Worm (Caenorhabditis elegans): ENCODE measurements around the gene irld-36.
A peak's percentile ranks its signal among the peaks of the same experiment; 100 is the strongest.

The irld-36 gene

DNA sequence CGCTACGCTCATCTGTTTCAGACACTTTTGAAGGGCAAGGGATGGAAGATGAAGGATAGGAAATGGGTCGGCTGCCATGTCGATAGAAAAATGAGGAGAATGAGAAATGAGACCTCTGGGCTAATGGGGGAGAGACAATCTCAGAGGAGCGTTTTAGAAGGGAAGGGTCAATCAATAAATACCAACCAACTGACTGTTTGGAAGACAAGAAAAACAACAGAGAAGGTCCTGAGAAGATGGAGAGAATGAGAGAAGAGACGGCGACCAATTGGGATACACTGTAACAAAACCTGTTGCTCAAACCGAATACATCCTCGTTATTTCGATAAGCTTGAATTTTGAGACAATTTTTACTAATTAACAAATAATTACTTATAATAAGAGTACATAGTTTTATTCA lies 25.8 kb upstream of the irld-36 start, which contains the start of gene fbxb-15:
fbxb-15 (minus strand) TSS at position 101 of the 400 bp plus-strand sequence.
- TF ChIP-seq ref-2 (tag; optimal IDR thresholded peaks at IDR 0.05) (no peak), pqm-1 (tag; optimal IDR thresholded peaks at IDR 0.05) (no peak), fkh-6 (tag; optimal IDR thresholded peaks at IDR 0.05) (no peak), odd-2 (tag; optimal IDR thresholded peaks at IDR 0.05) (no peak), fax-1 (tag; optimal IDR thresholded peaks at IDR 0.05) (no peak), ceh-22 (tag; optimal IDR thresholded peaks at IDR 0.05) (no peak), pros-1 (tag; optimal IDR thresholded peaks at IDR 0.05) (no peak), fkh-10 (GFP tag; optimal IDR thresholded peaks at IDR 0.05) (no peak), C08G9.2 (tag; optimal IDR thresholded peaks at IDR 0.05) (no peak), ceh-14 (tag; optimal IDR thresholded peaks at IDR 0.05) (no peak), lin-11 (tag; optimal IDR thresholded peaks at IDR 0.05) (no peak), nhr-232 (tag; optimal IDR thresholded peaks at IDR 0.05) (no peak), zip-5 (tag; optimal IDR thresholded peaks at IDR 0.05) (no peak)

DNA sequence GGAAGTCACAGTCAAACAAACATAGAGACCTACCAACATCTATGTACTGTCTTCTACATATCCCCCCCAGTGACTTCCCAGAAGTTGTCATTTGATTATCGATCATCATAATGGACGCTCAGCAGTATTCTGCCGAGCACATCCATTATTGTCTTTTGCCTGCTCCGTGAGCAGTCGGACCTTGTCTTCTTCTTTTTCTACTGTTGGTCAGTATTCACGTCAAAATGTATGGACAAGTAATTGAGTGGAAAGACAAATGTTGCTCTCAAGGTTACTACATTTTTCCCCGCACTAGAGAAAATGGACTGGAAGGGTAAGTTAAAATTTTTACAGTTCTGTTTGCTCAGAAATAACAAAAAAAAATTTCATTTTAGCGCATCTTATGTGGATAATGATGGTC lies 24.3 kb upstream of the irld-36 start, which contains the start of gene btb-12:
btb-12 (plus strand) TSS at position 301 of the 400 bp plus-strand sequence.
- TF ChIP-seq unc-42 (tag; optimal IDR thresholded peaks at IDR 0.05) (no peak), ceh-19 (GFP tag; optimal IDR thresholded peaks at IDR 0.05) (no peak), pat-9 (tag; optimal IDR thresholded peaks at IDR 0.05) (no peak), ceh-6 (GFP tag; optimal IDR thresholded peaks at IDR 0.05) (no peak), Y22D7AL.16 (tag; optimal IDR thresholded peaks at IDR 0.05) (no peak), odd-2 (tag; optimal IDR thresholded peaks at IDR 0.05) (no peak), unc-55 (GFP tag; optimal IDR thresholded peaks at IDR 0.05) (no peak), ceh-31 (tag; optimal IDR thresholded peaks at IDR 0.05) (no peak), lim-6 (tag; optimal IDR thresholded peaks at IDR 0.05) (no peak), sox-4 (tag; optimal IDR thresholded peaks at IDR 0.05) (no peak), fkh-6 (tag; optimal IDR thresholded peaks at IDR 0.05) (no peak), elt-2 (tag; optimal IDR thresholded peaks at IDR 0.05) (no peak), C08G9.2 (tag; optimal IDR thresholded peaks at IDR 0.05) (no peak), sdc-2 (tag; optimal IDR thresholded peaks at IDR 0.05) (no peak), K09A11.1 (tag; optimal IDR thresholded peaks at IDR 0.05; ENCODE audit: insufficient read depth) (no peak), ceh-24 (tag; optimal IDR thresholded peaks at IDR 0.05) (no peak), ceh-18 (tag; optimal IDR thresholded peaks at IDR 0.05) (no peak), nhr-11 (tag; optimal IDR thresholded peaks at IDR 0.05) (no peak)

DNA sequence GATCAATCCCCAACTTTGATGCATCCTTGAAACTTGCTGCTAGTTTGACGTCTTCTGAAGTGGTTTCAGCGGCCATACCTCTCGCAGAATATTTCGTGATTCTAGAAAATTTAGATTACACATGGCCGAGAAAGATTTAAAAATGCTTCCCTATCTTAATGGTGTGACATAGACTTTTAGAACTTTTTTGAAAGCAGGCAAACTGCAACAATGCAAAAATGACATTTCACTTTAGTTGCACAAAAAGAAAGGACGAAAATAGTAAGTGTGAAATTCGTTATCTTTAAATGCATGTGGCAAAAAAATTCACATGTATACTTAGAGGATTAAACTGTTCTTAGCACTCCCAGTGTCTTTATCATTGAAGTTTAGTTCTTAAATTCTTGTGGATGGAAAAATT lies 22.0 kb upstream of the irld-36 start, which contains the start of gene ZC204.12:
ZC204.12 (minus strand) TSS at position 101 of the 400 bp plus-strand sequence.
- TF ChIP-seq ceh-48 (tag; optimal IDR thresholded peaks at IDR 0.05): no peak
- no peak for TF ChIP-seq ceh-34 (tag; optimal IDR thresholded peaks at IDR 0.05)
- no peak for TF ChIP-seq Y22D7AL.16 (tag; optimal IDR thresholded peaks at IDR 0.05)
- no peak for TF ChIP-seq ztf-16 (tag; optimal IDR thresholded peaks at IDR 0.05)
- no peak for TF ChIP-seq nhr-11 (tag; optimal IDR thresholded peaks at IDR 0.05)
- no peak for TF ChIP-seq unc-86 (tag; optimal IDR thresholded peaks at IDR 0.05)
- TF ChIP-seq ceh-14 (tag; optimal IDR thresholded peaks at IDR 0.05): no peak
- TF ChIP-seq dve-1 (tag; optimal IDR thresholded peaks at IDR 0.05): no peak
- TF ChIP-seq gmeb-2 (tag; optimal IDR thresholded peaks at IDR 0.05): no peak
- TF ChIP-seq pha-2 (tag; optimal IDR thresholded peaks at IDR 0.05): no peak
- no peak for TF ChIP-seq pqm-1 (tag; optimal IDR thresholded peaks at IDR 0.05)
- TF ChIP-seq C08G9.2 (tag; optimal IDR thresholded peaks at IDR 0.05): no peak
- TF ChIP-seq ceh-6 (GFP tag; optimal IDR thresholded peaks at IDR 0.05): no peak
- no peak for TF ChIP-seq unc-55 (GFP tag; optimal IDR thresholded peaks at IDR 0.05)
- TF ChIP-seq tbx-7 (tag; optimal IDR thresholded peaks at IDR 0.05): no peak
- no peak for TF ChIP-seq nhr-232 (tag; optimal IDR thresholded peaks at IDR 0.05)
- no peak for TF ChIP-seq ceh-22 (tag; optimal IDR thresholded peaks at IDR 0.05)

DNA sequence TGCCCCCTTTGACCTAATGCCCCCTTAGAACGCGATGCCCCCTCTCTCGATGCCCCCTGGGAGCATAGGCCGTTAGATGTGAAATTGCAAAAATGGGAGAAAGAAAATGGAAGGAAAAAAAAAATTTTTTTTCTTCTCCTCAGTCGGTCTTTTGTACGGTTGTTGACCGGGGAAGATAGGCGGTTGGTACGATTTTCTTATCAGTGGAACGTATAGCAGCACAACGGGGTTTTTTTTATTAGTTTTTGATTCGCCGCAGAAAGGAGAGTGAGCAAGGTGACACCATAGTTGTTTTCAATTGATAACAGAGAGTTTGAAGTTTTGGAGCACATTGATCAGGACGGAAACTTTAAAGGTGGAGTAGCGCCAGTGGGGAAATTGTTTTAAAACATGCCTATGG lies 19.5 kb upstream of the irld-36 start:
- peak; percentile 16 for TF ChIP-seq elt-2 (tag; optimal IDR thresholded peaks at IDR 0.05)

All from whole organism, late embryonic.